Worm (Caenorhabditis elegans): ENCODE results near the gene K01A6.7.

DNA sequence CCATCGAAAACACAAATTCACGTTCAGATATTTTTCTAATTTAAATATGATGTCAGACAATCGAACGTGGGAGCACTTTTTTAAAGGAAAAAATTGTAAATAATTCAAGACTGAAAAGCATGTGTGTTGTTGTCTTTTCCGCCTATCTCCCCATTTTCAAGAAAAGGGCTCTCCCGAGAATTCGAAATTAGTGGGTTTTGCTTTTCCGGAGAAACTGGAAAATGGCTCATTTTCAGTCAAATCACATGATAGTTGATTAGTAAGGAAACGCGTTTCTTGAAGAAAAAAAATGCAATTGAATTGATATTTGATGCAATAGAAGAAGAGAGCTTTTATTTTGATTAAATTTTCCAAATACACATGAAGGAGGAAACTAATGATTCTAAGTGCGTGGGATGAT, 21.5 kb upstream of the K01A6.7 start:
- TF ChIP-seq skn-1 (tag; optimal IDR thresholded peaks at IDR 0.05) (no peak), unc-62 (GFP tag; optimal IDR thresholded peaks at IDR 0.05 in 1 of 2) (no peak), unc-62 (tag; optimal IDR thresholded peaks at IDR 0.05) (no peak), mes-2 (tag; optimal IDR thresholded peaks at IDR 0.05; ENCODE audit: poor library complexity, severe bottlenecking) (no peak), snpc-4 (tag; optimal IDR thresholded peaks at IDR 0.05) (no peak), set-16 (GFP tag; IDR thresholded peaks at IDR 0.05) (no peak), lin-38 (GFP tag; IDR thresholded peaks at IDR 0.05) (no peak), dmd-6 (GFP tag; IDR thresholded peaks at IDR 0.05) (no peak), nhr-11 (tag; optimal IDR thresholded peaks at IDR 0.05) (peak; percentile 26)
